Fruit fly (Drosophila melanogaster): ENCODE results near the gene CG9631.
A peak's percentile ranks its signal among the peaks of the same experiment; 100 is the strongest.

The CG9631 gene

dm6 chr3R:14226662-14227061 is at the start of gene CG9631:
TSS of gene CG9631 (minus strand) at chr3R:14226762.
- TF ChIP-seq CG8478 (optimal IDR thresholded peaks at IDR 0.05) (no peak), Dll (optimal IDR thresholded peaks at IDR 0.05) (no peak), usp (GFP tag; optimal IDR thresholded peaks at IDR 0.05) (no peak), EcR (GFP tag; optimal IDR thresholded peaks at IDR 0.05) (no peak), pan (optimal IDR thresholded peaks at IDR 0.05) (no peak), psq (optimal IDR thresholded peaks at IDR 0.05) (no peak)

dm6 chr3R:14275519-14276172 is 49.1 kb upstream of the CG9631 start:
- TF ChIP-seq Dll (optimal IDR thresholded peaks at IDR 0.05) (peak; percentile 56), pan (optimal IDR thresholded peaks at IDR 0.05) (no peak), psq (optimal IDR thresholded peaks at IDR 0.05) (no peak), CG8478 (optimal IDR thresholded peaks at IDR 0.05) (no peak)

dm6 chr3R:14262087-14262486 is 35.5 kb upstream of the CG9631 start, which contains the start of the genes CG14839 and CG14841:
TSS of gene CG14839 (plus strand) at chr3R:14262387.
TSS of gene CG14841 (minus strand) at chr3R:14262418.
- TF ChIP-seq EcR (GFP tag; optimal IDR thresholded peaks at IDR 0.05) (no peak), CG8478 (optimal IDR thresholded peaks at IDR 0.05) (no peak), usp (GFP tag; optimal IDR thresholded peaks at IDR 0.05) (no peak), psq (optimal IDR thresholded peaks at IDR 0.05) (no peak), pan (optimal IDR thresholded peaks at IDR 0.05) (no peak), Dll (optimal IDR thresholded peaks at IDR 0.05) (no peak)

- TF ChIP-seq EcR (GFP tag; optimal IDR thresholded peaks at IDR 0.05) (no peak), Dll (optimal IDR thresholded peaks at IDR 0.05) (no peak), CG8478 (optimal IDR thresholded peaks at IDR 0.05) (no peak), usp (GFP tag; optimal IDR thresholded peaks at IDR 0.05) (no peak), pan (optimal IDR thresholded peaks at IDR 0.05) (no peak), psq (optimal IDR thresholded peaks at IDR 0.05) (no peak)
These were observed 34.6 kb upstream of the CG9631 start, which contains the start of gene CG14840 for dm6 chr3R:14261113-14261512. TSS of gene CG14840 (minus strand) at chr3R:14261213.

- TF ChIP-seq usp (GFP tag; optimal IDR thresholded peaks at IDR 0.05) (no peak), CG8478 (optimal IDR thresholded peaks at IDR 0.05) (no peak), psq (optimal IDR thresholded peaks at IDR 0.05) (no peak), EcR (GFP tag; optimal IDR thresholded peaks at IDR 0.05) (no peak), Dll (optimal IDR thresholded peaks at IDR 0.05) (no peak), pan (optimal IDR thresholded peaks at IDR 0.05) (no peak)
These were observed 33.3 kb upstream of the CG9631 start, which contains the start of gene MetRS-m for dm6 chr3R:14259821-14260220. TSS of gene MetRS-m (minus strand) at chr3R:14259991.

- TF ChIP-seq pan (optimal IDR thresholded peaks at IDR 0.05) (no peak), psq (optimal IDR thresholded peaks at IDR 0.05) (no peak), Dll (optimal IDR thresholded peaks at IDR 0.05) (no peak), usp (GFP tag; optimal IDR thresholded peaks at IDR 0.05) (no peak), CG8478 (optimal IDR thresholded peaks at IDR 0.05) (no peak), EcR (GFP tag; optimal IDR thresholded peaks at IDR 0.05) (no peak)
These were observed 29.2 kb upstream of the CG9631 start, which contains the start of gene CG43179 for dm6 chr3R:14255808-14256207. TSS of gene CG43179 (plus strand) at chr3R:14256108.

- no peak for TF ChIP-seq usp (GFP tag; optimal IDR thresholded peaks at IDR 0.05)
- TF ChIP-seq psq (optimal IDR thresholded peaks at IDR 0.05) = no peak
- TF ChIP-seq Dll (optimal IDR thresholded peaks at IDR 0.05) = no peak
- TF ChIP-seq EcR (GFP tag; optimal IDR thresholded peaks at IDR 0.05) = no peak
- no peak for TF ChIP-seq pan (optimal IDR thresholded peaks at IDR 0.05)
These were observed 18.8 kb upstream of the CG9631 start, which contains the start of gene CG9616 for dm6 chr3R:14245371-14245770. TSS of gene CG9616 (minus strand) at chr3R:14245471.

- TF ChIP-seq Dll (optimal IDR thresholded peaks at IDR 0.05) (no peak), usp (GFP tag; optimal IDR thresholded peaks at IDR 0.05) (no peak), psq (optimal IDR thresholded peaks at IDR 0.05) (no peak), CG8478 (optimal IDR thresholded peaks at IDR 0.05) (no peak), pan (optimal IDR thresholded peaks at IDR 0.05) (no peak), EcR (GFP tag; optimal IDR thresholded peaks at IDR 0.05) (no peak)
These were observed 18.0 kb upstream of the CG9631 start, which contains the start of gene CG43291 for dm6 chr3R:14244577-14244976. TSS of gene CG43291 (minus strand) at chr3R:14244677.

- TF ChIP-seq usp (GFP tag; optimal IDR thresholded peaks at IDR 0.05) = no peak
- no peak for TF ChIP-seq Dll (optimal IDR thresholded peaks at IDR 0.05)
- no peak for TF ChIP-seq pan (optimal IDR thresholded peaks at IDR 0.05)
- no peak for TF ChIP-seq EcR (GFP tag; optimal IDR thresholded peaks at IDR 0.05)
- no peak for TF ChIP-seq CG8478 (optimal IDR thresholded peaks at IDR 0.05)
- no peak for TF ChIP-seq psq (optimal IDR thresholded peaks at IDR 0.05)
These were observed 2.5 kb upstream of the CG9631 start, which contains the start of gene CG9624 for dm6 chr3R:14229045-14229444. TSS of gene CG9624 (minus strand) at chr3R:14229145.

dm6 chr3R:14224105-14224574 is 2.4 kb downstream of the CG9631 start, which contains the start of gene Sp212:
TSS of gene Sp212 (minus strand) at chr3R:14224155.
- TF ChIP-seq psq (optimal IDR thresholded peaks at IDR 0.05) = no peak
- no peak for TF ChIP-seq usp (GFP tag; optimal IDR thresholded peaks at IDR 0.05)
- no peak for TF ChIP-seq CG8478 (optimal IDR thresholded peaks at IDR 0.05)
- no peak for TF ChIP-seq Dll (optimal IDR thresholded peaks at IDR 0.05)
- TF ChIP-seq pan (optimal IDR thresholded peaks at IDR 0.05) = no peak
- no peak for TF ChIP-seq EcR (GFP tag; optimal IDR thresholded peaks at IDR 0.05)

- TF ChIP-seq Dll (optimal IDR thresholded peaks at IDR 0.05) (no peak), usp (GFP tag; optimal IDR thresholded peaks at IDR 0.05) (no peak), CG8478 (optimal IDR thresholded peaks at IDR 0.05) (no peak), pan (optimal IDR thresholded peaks at IDR 0.05) (no peak)
These were observed 5.1 kb downstream of the CG9631 start, which contains the start of gene CG33109 for dm6 chr3R:14221484-14221883. TSS of gene CG33109 (minus strand) at chr3R:14221584.

- TF ChIP-seq CG8478 (optimal IDR thresholded peaks at IDR 0.05) (no peak), EcR (GFP tag; optimal IDR thresholded peaks at IDR 0.05) (no peak), psq (optimal IDR thresholded peaks at IDR 0.05) (no peak), Dll (optimal IDR thresholded peaks at IDR 0.05) (no peak), usp (GFP tag; optimal IDR thresholded peaks at IDR 0.05) (no peak), pan (optimal IDR thresholded peaks at IDR 0.05) (no peak)
These were observed 6.5 kb downstream of the CG9631 start, which contains the start of gene CG31326 for dm6 chr3R:14220105-14220504. TSS of gene CG31326 (minus strand) at chr3R:14220205.

Data from whole organism.